Worm (Caenorhabditis elegans) whole organism, young adult: Measurements from ENCODE around the gene K02D10.3.

Experiments
- B0019.2 ChIP-seq: fragments of 200-800 bp; sonication (Bioruptor generic); conservative IDR thresholded peaks from 2 replicates; pipeline ENCODE4 v1.3.6; 2022; ENCODE audit warnings: missing genetic modification reagents, missing genetic modification characterization, missing compliant biosample characterization
- B0336.3 ChIP-seq: fragments of 200-800 bp; sonication (Bioruptor generic); IDR thresholded peaks from 2 replicates; pipeline ENCODE4 v1.3.6; 2022; ENCODE audit warnings: missing genetic modification characterization, missing compliant biosample characterization
- D2030.7 ChIP-seq: fragments of 200-800 bp; sonication (Bioruptor generic); IDR thresholded peaks from 2 replicates; pipeline ENCODE4 v1.3.6; 2022; ENCODE audit warnings: missing genetic modification reagents, missing genetic modification characterization, missing compliant biosample characterization
- F10E7.11 ChIP-seq: sonication (generic microtip); optimal IDR thresholded peaks from 2 replicates; lab custom pipeline; 2017; ENCODE audit warnings: mild to moderate bottlenecking, missing genetic modification characterization, moderate library complexity, missing compliant biosample characterization
- F49E8.2 ChIP-seq: sonication (generic microtip); optimal IDR thresholded peaks from 3 replicates; lab custom pipeline; 2017; ENCODE audit warnings: missing genetic modification characterization, mild to moderate bottlenecking, missing compliant biosample characterization, antibody characterized with exemption, moderate library complexity; ENCODE audit not compliant: insufficient read depth
- F57A8.1 ChIP-seq: fragments of 200-800 bp; sonication (Bioruptor generic); optimal IDR thresholded peaks from 2 replicates; lab custom pipeline; 2018; ENCODE audit warnings: mild to moderate bottlenecking, missing genetic modification characterization, moderate library complexity, missing compliant biosample characterization
- T26A5.8 ChIP-seq: sonication (generic microtip); optimal IDR thresholded peaks from 2 replicates; lab custom pipeline; 2016; ENCODE audit warnings: missing genetic modification characterization, missing compliant biosample characterization
- akir-1 ChIP-seq: fragments of 200-800 bp; sonication (Bioruptor generic); optimal IDR thresholded peaks from 2 replicates; lab custom pipeline; 2018; ENCODE audit warnings: mild to moderate bottlenecking, missing genetic modification characterization, moderate library complexity, missing compliant biosample characterization
- aptf-2 ChIP-seq: fragments of 200-800 bp; sonication (Bioruptor generic); conservative IDR thresholded peaks from 2 replicates; pipeline ENCODE4 v1.3.6; 2022; ENCODE audit warnings: missing genetic modification reagents, missing genetic modification characterization, missing compliant biosample characterization
- atf-7 ChIP-seq: sonication (generic microtip); optimal IDR thresholded peaks from 2 replicates; lab custom pipeline; 2017; ENCODE audit warnings: mild to moderate bottlenecking, missing genetic modification characterization, missing compliant biosample characterization
- athp-1 ChIP-seq: sonication (generic microtip); optimal IDR thresholded peaks from 2 replicates; lab custom pipeline; 2017; ENCODE audit warnings: mild to moderate bottlenecking, missing genetic modification characterization, missing compliant biosample characterization
- cebp-1 ChIP-seq, 2 experiments: fragments of 200-800 bp in 1 of 2; sonication (Bioruptor generic) in 1 of 2; sonication (generic microtip) in 1 of 2; IDR thresholded peaks in 1 of 2; optimal IDR thresholded peaks in 1 of 2; 2 replicates each; pipeline versions ENCODE4 v1.3.6 to Lab custom; 2017 to 2022; ENCODE audit warnings: missing compliant biosample characterization in 2 of 2, missing genetic modification characterization in 2 of 2, mild to moderate bottlenecking in 1 of 2, missing genetic modification reagents in 1 of 2, moderate library complexity in 1 of 2
- ceh-27 ChIP-seq: fragments of 200-800 bp; sonication (Bioruptor generic); optimal IDR thresholded peaks from 2 replicates; lab custom pipeline; 2018; ENCODE audit warnings: mild to moderate bottlenecking, missing genetic modification characterization, moderate library complexity, missing compliant biosample characterization
- ceh-58 ChIP-seq: fragments of 200-800 bp; sonication (Bioruptor generic); IDR thresholded peaks from 2 replicates; pipeline ENCODE4 v1.3.6; 2022; ENCODE audit warnings: missing genetic modification characterization, missing compliant biosample characterization
- dpl-1 ChIP-seq: fragments of 150-350 bp; optimal IDR thresholded peaks from 2 replicates; lab custom pipeline; 2014; ENCODE audit warnings: missing biosample characterization, missing genetic modification reagents, missing genetic modification characterization
- egrh-3 ChIP-seq: fragments of 200-800 bp; sonication (Bioruptor generic); IDR thresholded peaks from 2 replicates; pipeline ENCODE4 v1.3.6; 2022; ENCODE audit warnings: missing genetic modification reagents, missing genetic modification characterization, missing compliant biosample characterization
- ekl-4 ChIP-seq: fragments of 200-800 bp; sonication (Bioruptor generic); IDR thresholded peaks from 2 replicates; pipeline ENCODE4 v1.3.6; 2022; ENCODE audit warnings: missing genetic modification reagents, missing genetic modification characterization, missing compliant biosample characterization
- him-1 ChIP-seq: sonication (generic microtip); optimal IDR thresholded peaks from 2 replicates; lab custom pipeline; 2016; ENCODE audit warnings: missing genotype, missing genetic modification reagents, missing genetic modification characterization, missing compliant biosample characterization
- hlh-26 ChIP-seq: fragments of 200-800 bp; sonication (Bioruptor generic); conservative IDR thresholded peaks from 2 replicates; pipeline ENCODE4 v1.3.6; 2022; ENCODE audit warnings: missing genetic modification reagents, missing genetic modification characterization, missing compliant biosample characterization
- lag-1 ChIP-seq: fragments of 200-800 bp; sonication (Bioruptor generic); IDR thresholded peaks from 2 replicates; pipeline ENCODE4 v1.3.6; 2022; ENCODE audit warnings: missing genetic modification reagents, missing genetic modification characterization, missing compliant biosample characterization
- lin-54 ChIP-seq: fragments of 200-800 bp; sonication (Bioruptor generic); optimal IDR thresholded peaks from 2 replicates; lab custom pipeline; 2018; ENCODE audit warnings: mild to moderate bottlenecking, missing genetic modification characterization, missing compliant biosample characterization
- madf-6 ChIP-seq: fragments of 200-800 bp; sonication (Bioruptor generic); IDR thresholded peaks from 2 replicates; pipeline ENCODE4 v1.3.6; 2022; ENCODE audit warnings: missing genetic modification reagents, missing genetic modification characterization, missing compliant biosample characterization
- madf-8 ChIP-seq: fragments of 200-800 bp; sonication (Bioruptor generic); conservative IDR thresholded peaks from 2 replicates; pipeline ENCODE4 v1.3.6; 2022; ENCODE audit warnings: missing genetic modification reagents, missing genetic modification characterization, missing compliant biosample characterization
- mcd-1 ChIP-seq: fragments of 200-800 bp; sonication (Bioruptor generic); IDR thresholded peaks from 2 replicates; pipeline ENCODE4 v1.3.6; 2022; ENCODE audit warnings: missing genetic modification reagents, missing genetic modification characterization, missing compliant biosample characterization
- mes-4 ChIP-seq: sonication (generic microtip); optimal IDR thresholded peaks from 2 replicates; lab custom pipeline; 2016; ENCODE audit warnings: missing genotype, missing genetic modification characterization, missing compliant biosample characterization
- nfya-1 ChIP-seq: sonication (generic microtip); optimal IDR thresholded peaks from 2 replicates; lab custom pipeline; 2017; ENCODE audit warnings: antibody characterized with exemption, missing compliant biosample characterization, missing genetic modification characterization, borderline replicate concordance; ENCODE audit not compliant: insufficient read depth
- nfya-2 ChIP-seq: fragments of 200-800 bp; sonication (Bioruptor generic); IDR thresholded peaks from 2 replicates; pipeline ENCODE4 v1.3.6; 2022; ENCODE audit warnings: missing genetic modification reagents, missing genetic modification characterization, missing compliant biosample characterization
- pha-4 ChIP-seq: fragments of 150-350 bp; sonication (generic microtip); optimal IDR thresholded peaks from 2 replicates; lab custom pipeline; 2014; ENCODE audit warnings: missing biosample characterization, missing genetic modification reagents, missing genetic modification characterization
- sea-2 ChIP-seq: fragments of 200-800 bp; sonication (Bioruptor generic); IDR thresholded peaks from 2 replicates; pipeline ENCODE4 v1.3.6; 2022; ENCODE audit warnings: missing genetic modification characterization, missing compliant biosample characterization
- snpc-1.3 ChIP-seq: sonication (generic microtip); optimal IDR thresholded peaks from 2 replicates; lab custom pipeline; 2017; ENCODE audit warnings: missing genetic modification characterization, mild to moderate bottlenecking, missing compliant biosample characterization, antibody characterized with exemption, moderate library complexity, missing genotype, missing genetic modification reagents; ENCODE audit not compliant: insufficient read depth
- snpc-4 ChIP-seq, 5 experiments: fragments of 150-350 bp in 1 of 5; sonication (generic microtip) in 4 of 5; optimal IDR thresholded peaks; 2 replicates each; lab custom pipeline; 2014 to 2018; ENCODE audit warnings: missing genetic modification characterization in 5 of 5, missing biosample characterization in 3 of 5, antibody characterized with exemption in 2 of 5, mild to moderate bottlenecking in 2 of 5, missing compliant biosample characterization in 2 of 5, missing genotype in 2 of 5, moderate library complexity in 2 of 5, missing genetic modification reagents in 1 of 5
- ztf-22 ChIP-seq: fragments of 200-800 bp; sonication (Bioruptor generic); optimal IDR thresholded peaks from 2 replicates; lab custom pipeline; 2018; ENCODE audit warnings: mild to moderate bottlenecking, missing genetic modification characterization, moderate library complexity, missing compliant biosample characterization
- ztf-25 ChIP-seq: fragments of 200-800 bp; sonication (Bioruptor generic); IDR thresholded peaks from 2 replicates; pipeline ENCODE4 v1.3.6; 2022; ENCODE audit warnings: missing genetic modification reagents, missing genetic modification characterization, missing compliant biosample characterization
- ztf-26 ChIP-seq: sonication (generic microtip); optimal IDR thresholded peaks from 2 replicates; lab custom pipeline; 2017; ENCODE audit warnings: missing genetic modification characterization, missing compliant biosample characterization

K02D10.3 gene

DNA sequence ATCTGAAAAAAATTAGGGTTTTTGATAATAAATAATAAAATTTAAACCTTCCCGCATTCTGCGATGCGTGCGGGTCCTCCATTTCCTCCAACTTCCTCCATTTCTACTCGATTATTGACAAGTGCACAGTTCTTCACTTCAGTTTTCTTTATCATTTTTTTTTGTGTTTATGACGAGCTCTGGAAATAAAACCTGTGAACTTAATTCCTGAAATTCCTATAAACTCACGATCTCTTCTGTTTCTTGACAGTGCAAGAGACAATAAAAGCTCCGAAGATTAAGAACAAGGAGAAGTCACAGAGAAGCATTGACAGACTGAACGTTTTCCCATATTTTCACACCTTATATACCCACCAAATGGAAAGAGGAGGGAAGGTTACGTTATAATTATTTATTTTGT is at the start of gene K02D10.3:
Gene K02D10.3 (minus strand): TSS at position 101 of the 400 bp plus-strand sequence.
- no peak for TF ChIP-seq hlh-26 (GFP tag; lab: Robert Waterston, UW)
- no peak for TF ChIP-seq ztf-26 (tag; lab: Kevin White, UChicago)
- no peak for TF ChIP-seq ekl-4 (GFP tag; lab: Robert Waterston, UW)
- no peak for TF ChIP-seq B0019.2 (GFP tag; lab: Robert Waterston, UW)
- TF ChIP-seq snpc-1.3 (tag; lab: Kevin White, UChicago) = no peak
- TF ChIP-seq T26A5.8 (tag; lab: Kevin White, UChicago) = no peak
- TF ChIP-seq, all 124 proteins: peak for 0

DNA sequence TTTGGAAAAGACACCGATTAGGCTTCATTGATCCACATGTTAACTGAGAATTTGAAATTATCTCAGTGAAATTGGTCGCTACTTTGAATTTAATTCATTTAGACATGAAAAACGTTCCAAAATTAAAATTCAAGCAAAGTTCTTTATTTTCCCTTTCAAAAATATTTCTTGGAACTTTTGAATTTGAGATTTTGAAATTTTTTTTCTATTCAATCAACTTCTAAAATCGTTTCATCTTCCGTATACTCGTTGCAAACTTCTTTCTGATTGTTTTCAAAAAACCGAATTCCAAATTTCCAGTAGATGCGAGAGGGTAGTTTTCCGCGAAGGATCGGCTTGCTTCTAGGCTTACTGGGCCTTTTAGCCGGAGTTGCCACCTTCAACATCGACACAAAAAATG is 46.8 kb upstream of the K02D10.3 start, which contains the start of gene pat-2:
Gene pat-2 (plus strand): TSS at position 301 of the 400 bp plus-strand sequence.
- no peak for TF ChIP-seq him-1
- no peak for TF ChIP-seq dpl-1 (GFP tag; lab: Kevin White, UChicago)
- TF ChIP-seq mes-4 (tag; lab: Kevin White, UChicago) = no peak
- TF ChIP-seq nfya-1 = no peak
- TF ChIP-seq egrh-3 (GFP tag; lab: Robert Waterston, UW) = no peak
- no peak for TF ChIP-seq ztf-22 (GFP tag; lab: Kevin White, UChicago)
- no peak for TF ChIP-seq atf-7 (tag; lab: Kevin White, UChicago)
- TF ChIP-seq sea-2 (GFP tag; lab: Robert Waterston, UW) = no peak
- TF ChIP-seq madf-6 (GFP tag; lab: Robert Waterston, UW) = no peak
- TF ChIP-seq athp-1 (tag; lab: Kevin White, UChicago) = no peak
- no peak for TF ChIP-seq cebp-1 (GFP tag; IDR thresholded peaks at IDR 0.05; lab: Robert Waterston, UW)
- TF ChIP-seq cebp-1 (tag; optimal IDR thresholded peaks at IDR 0.05; lab: Kevin White, UChicago) = no peak
- no peak for TF ChIP-seq F57A8.1 (GFP tag; lab: Kevin White, UChicago)

DNA sequence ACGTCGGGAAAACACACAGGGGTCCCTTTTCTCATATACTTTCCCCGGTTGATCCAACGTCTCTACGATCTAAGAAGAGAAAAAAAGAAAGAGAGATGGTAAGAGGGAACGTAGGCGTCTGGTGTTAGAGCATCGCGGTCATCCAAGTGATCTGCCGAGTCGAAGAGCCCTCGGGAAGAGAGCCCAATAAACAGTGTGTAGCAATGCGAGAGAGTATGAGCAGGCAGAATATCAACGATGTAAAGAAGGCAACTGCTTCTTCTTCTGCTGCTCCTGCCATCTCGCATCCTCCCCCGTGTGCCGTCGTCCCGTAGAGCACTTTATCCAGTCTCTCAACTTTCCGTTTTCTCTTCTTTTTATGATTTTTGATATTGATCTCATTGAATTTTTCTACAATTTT is 43.9 kb upstream of the K02D10.3 start:
- TF ChIP-seq snpc-4 (GFP tag; optimal IDR thresholded peaks at IDR 0.05; lab: Kevin White, UChicago) (no peak), snpc-4 (tag; optimal IDR thresholded peaks at IDR 0.05; lab: Kevin White, UChicago) (no peak), lag-1 (no peak), ceh-27 (GFP tag; lab: Kevin White, UChicago) (no peak), ztf-25 (GFP tag; lab: Robert Waterston, UW) (no peak), cebp-1 (GFP tag; IDR thresholded peaks at IDR 0.05; lab: Robert Waterston, UW) (no peak), cebp-1 (tag; optimal IDR thresholded peaks at IDR 0.05; lab: Kevin White, UChicago) (no peak), pha-4 (tag; lab: Kevin White, UChicago) (no peak), aptf-2 (GFP tag; lab: Robert Waterston, UW) (no peak), madf-8 (no peak), lin-54 (no peak), akir-1 (GFP tag; lab: Kevin White, UChicago) (no peak), D2030.7 (GFP tag; lab: Robert Waterston, UW) (no peak), B0336.3 (GFP tag; lab: Robert Waterston, UW) (no peak), nfya-2 (GFP tag; lab: Robert Waterston, UW) (no peak), ceh-58 (GFP tag; lab: Robert Waterston, UW) (no peak), F10E7.11 (tag; lab: Kevin White, UChicago) (no peak)

DNA sequence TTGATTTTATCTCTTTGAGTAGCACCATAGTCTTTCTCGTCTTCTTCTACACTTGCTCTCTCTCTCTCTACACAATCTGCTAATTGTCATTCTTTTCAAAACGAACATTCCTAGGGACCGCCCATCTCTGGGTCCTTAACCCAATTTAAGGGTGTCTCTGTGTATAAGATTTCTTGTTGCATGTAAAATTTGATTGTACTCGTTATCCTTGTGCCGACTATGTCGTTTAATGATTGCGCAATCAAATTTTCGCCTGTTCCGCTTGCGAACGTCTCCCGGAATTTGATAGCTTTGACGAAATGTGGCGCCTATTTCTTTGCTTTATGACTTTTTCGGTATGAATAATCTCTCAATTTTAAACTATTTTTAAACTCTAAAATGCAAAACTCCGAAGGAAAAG is 39.4 kb upstream of the K02D10.3 start:
- no peak for TF ChIP-seq dpl-1 (GFP tag; lab: Kevin White, UChicago)
- no peak for TF ChIP-seq mcd-1 (GFP tag; lab: Robert Waterston, UW)
- TF ChIP-seq F49E8.2 (tag; lab: Kevin White, UChicago) = no peak
